Worm (Caenorhabditis elegans) whole organism, early embryonic: ENCODE data around the gene rnf-5.

Experiments
- F13C5.2 ChIP-seq: sonication (generic microtip); optimal IDR thresholded peaks from 2 replicates; lab custom pipeline; 2017; ENCODE audit warnings: mild to moderate bottlenecking, missing genetic modification characterization, inconsistent platforms, missing compliant biosample characterization
- aly-1 ChIP-seq: sonication (generic microtip); optimal IDR thresholded peaks from 2 replicates; lab custom pipeline; 2016; ENCODE audit warnings: missing genetic modification characterization, missing compliant biosample characterization
- ama-1 ChIP-seq: fragments of 150-350 bp; optimal IDR thresholded peaks from 2 replicates; lab custom pipeline; 2014
- ceh-36 ChIP-seq: sonication (generic microtip); optimal IDR thresholded peaks from 2 replicates; lab custom pipeline; 2016; ENCODE audit warnings: missing genetic modification characterization, inconsistent platforms, missing compliant biosample characterization
- ets-7 ChIP-seq: sonication (generic microtip); optimal IDR thresholded peaks from 2 replicates; lab custom pipeline; 2016; ENCODE audit warnings: missing genotype, missing genetic modification characterization, missing compliant biosample characterization
- flt-1 ChIP-seq: fragments of 200-800 bp; sonication (Bioruptor generic); IDR thresholded peaks from 2 replicates; pipeline ENCODE4 v1.3.6; 2022; ENCODE audit warnings: missing genetic modification characterization, missing compliant biosample characterization
- hmbx-1 ChIP-seq: sonication (generic microtip); optimal IDR thresholded peaks from 2 replicates; lab custom pipeline; 2016; ENCODE audit warnings: mild to moderate bottlenecking, missing genetic modification characterization, missing compliant biosample characterization
- hmg-4 ChIP-seq: fragments of 200-800 bp; sonication (Bioruptor generic); optimal IDR thresholded peaks from 2 replicates; lab custom pipeline; 2018; ENCODE audit warnings: mild to moderate bottlenecking, missing genetic modification characterization, missing compliant biosample characterization
- hnd-1 ChIP-seq: sonication (generic microtip); optimal IDR thresholded peaks from 2 replicates; lab custom pipeline; 2016; ENCODE audit warnings: missing genetic modification characterization, missing compliant biosample characterization
- pes-1 ChIP-seq: fragments of 200-800 bp; sonication (Bioruptor generic); IDR thresholded peaks from 2 replicates; pipeline ENCODE4 v1.3.6; 2022; ENCODE audit warnings: missing genetic modification reagents, missing genetic modification characterization, missing compliant biosample characterization
- sea-1 ChIP-seq: fragments of 200-800 bp; sonication (Bioruptor generic); conservative IDR thresholded peaks from 2 replicates; pipeline ENCODE4 v1.3.6; 2022; ENCODE audit warnings: missing genetic modification characterization, missing compliant biosample characterization
- tbx-11 ChIP-seq: fragments of 200-800 bp; sonication (Bioruptor generic); IDR thresholded peaks from 2 replicates; pipeline ENCODE4 v1.3.6; 2022; ENCODE audit warnings: missing genetic modification characterization, missing compliant biosample characterization
- tbx-37 ChIP-seq: fragments of 200-800 bp; sonication (Bioruptor generic); conservative IDR thresholded peaks from 2 replicates; pipeline ENCODE4 v1.3.6; 2022; ENCODE audit warnings: missing genetic modification reagents, missing genetic modification characterization, missing compliant biosample characterization

ce11 chrIII:4119736-4120135 lies 46.9 kb downstream of the rnf-5 start:
- TF ChIP-seq hmg-4 (GFP tag; lab: Kevin White, UChicago), result no peak
- no peak for TF ChIP-seq flt-1 (GFP tag; lab: Robert Waterston, UW)
- no peak for TF ChIP-seq ama-1 (lab: Kevin White, UChicago)
- TF ChIP-seq tbx-11 (GFP tag; lab: Robert Waterston, UW), result no peak
- no peak for TF ChIP-seq ets-7 (tag; lab: Kevin White, UChicago)
- no peak for TF ChIP-seq hnd-1 (tag; lab: Kevin White, UChicago)
- TF ChIP-seq sea-1, result no peak
- TF ChIP-seq hmbx-1, result no peak
- TF ChIP-seq F13C5.2 (tag; lab: Kevin White, UChicago), result no peak
- no peak for TF ChIP-seq aly-1 (tag; lab: Kevin White, UChicago)
- no peak for TF ChIP-seq ceh-36 (tag; lab: Kevin White, UChicago)
- TF ChIP-seq pes-1, result no peak
- TF ChIP-seq tbx-37 (GFP tag; lab: Robert Waterston, UW), result no peak
